Fruit fly (Drosophila melanogaster) whole organism, adult: ENCODE measurements around the gene CG14143.

Experiments used
- CG14711 ChIP-seq: fragments of 200-800 bp; sonication (Bioruptor generic); optimal IDR thresholded peaks from 2 replicates; lab custom pipeline; 2018; ENCODE audit warnings: missing biosample characterization, mild to moderate bottlenecking, missing genetic modification characterization, moderate library complexity
- CG5204 ChIP-seq: fragments of 200-800 bp; sonication (Bioruptor generic); optimal IDR thresholded peaks from 2 replicates; lab custom pipeline; 2016; ENCODE audit warnings: missing biosample characterization, missing genetic modification characterization
- Hr96 ChIP-seq: fragments of 200-800 bp; sonication (Bioruptor generic); optimal IDR thresholded peaks from 2 replicates; lab custom pipeline; 2016; ENCODE audit warnings: missing biosample characterization, missing genetic modification characterization
- Mnt ChIP-seq: fragments of 200-800 bp; sonication (Bioruptor generic); optimal IDR thresholded peaks from 2 replicates; lab custom pipeline; 2016; ENCODE audit warnings: missing biosample characterization, mild to moderate bottlenecking, missing genetic modification characterization
- kay ChIP-seq: fragments of 200-800 bp; sonication (Bioruptor generic); peaks from one replicate; lab custom pipeline; 2016; ENCODE audit warnings: missing biosample characterization, missing genetic modification characterization, borderline replicate concordance
- ovo ChIP-seq: fragments of 200-800 bp; sonication (Bioruptor generic); optimal IDR thresholded peaks from 2 replicates; lab custom pipeline; 2016; ENCODE audit warnings: missing biosample characterization, missing genetic modification characterization

- TF ChIP-seq CG14711 (tag; lab: Kevin White, UChicago) (no peak), kay (no peak), Hr96 (no peak), ovo (GFP tag; lab: Kevin White, UChicago) (no peak), CG5204 (GFP tag; lab: Kevin White, UChicago) (no peak), Mnt (GFP tag; lab: Kevin White, UChicago) (no peak)
Measured at dm6 chr3L:11103773-11104172, 31.0 kb upstream of the CG14143 start, which contains the start of gene CG32071.
